Fruit fly (Drosophila melanogaster): ENCODE results near the gene Sod1.

Sod1 gene

dm6 chr3L:11097982-11098663 lies 15.4 kb downstream of the Sod1 start, which contains the start of the genes Irbp18 and APP-BP1:
Irbp18 (minus strand) TSS chr3L:11098186.
APP-BP1 (plus strand) TSS chr3L:11098412.
- TF ChIP-seq CG10209 (GFP tag; optimal IDR thresholded peaks at IDR 0.05) (peak; percentile 96), CG10543 (GFP tag; optimal IDR thresholded peaks at IDR 0.05) (peak; percentile 93), Blimp-1 (GFP tag; optimal IDR thresholded peaks at IDR 0.05) (peak; percentile 90), CG17802 (tag; optimal IDR thresholded peaks at IDR 0.05) (peak; percentile 71), CG17568 (GFP tag; optimal IDR thresholded peaks at IDR 0.05) (peak; percentile 87), CG8944 (GFP tag; optimal IDR thresholded peaks at IDR 0.05) (peak; percentile 89), CG6765 (GFP tag; optimal IDR thresholded peaks at IDR 0.05) (peak; percentile 88), crp (GFP tag; optimal IDR thresholded peaks at IDR 0.05) (peak; percentile 92 to 95), CG10565 (GFP tag; optimal IDR thresholded peaks at IDR 0.05) (peak; percentile 89), Spps (tag; optimal IDR thresholded peaks at IDR 0.05) (peak; percentile 87), pho (GFP tag; optimal IDR thresholded peaks at IDR 0.05) (peak; percentile 96), CG32772 (GFP tag; IDR thresholded peaks at IDR 0.05) (peak; percentile 86), ftz-f1 (GFP tag; optimal IDR thresholded peaks at IDR 0.05) (peak; percentile 16), CG15601 (tag; optimal IDR thresholded peaks at IDR 0.05) (peak; percentile 76), wor (GFP tag; IDR thresholded peaks at IDR 0.05) (peak; percentile 73), Deaf1 (tag; optimal IDR thresholded peaks at IDR 0.05) (peak; percentile 74), fu2 (GFP tag; optimal IDR thresholded peaks at IDR 0.05) (peak; percentile 92), Rx (GFP tag; IDR thresholded peaks at IDR 0.05) (peak; percentile 83), dimm (GFP tag; IDR thresholded peaks at IDR 0.05) (peak; percentile 59; the same call in 1 of the 2 replicates), org-1 (GFP tag; optimal IDR thresholded peaks at IDR 0.05) (peak; percentile 91), HmgZ (tag; optimal IDR thresholded peaks at IDR 0.05) (peak; percentile 96), toy (GFP tag; IDR thresholded peaks at IDR 0.05) (peak; percentile 54; the same call in 1 of the 2 replicates), CG8765 (GFP tag; IDR thresholded peaks at IDR 0.05) (peak; percentile 67), CG4617 (GFP tag; optimal IDR thresholded peaks at IDR 0.05; ENCODE audit: borderline replicate concordance) (peak; percentile 93), CG11696 (GFP tag; IDR thresholded peaks at IDR 0.05) (peak; percentile 65), tio (GFP tag; optimal IDR thresholded peaks at IDR 0.05) (peak; percentile 98), pros (GFP tag; optimal IDR thresholded peaks at IDR 0.05) (no peak), CG16815 (GFP tag; optimal IDR thresholded peaks at IDR 0.05) (peak; percentile 93), nerfin-1 (tag; optimal IDR thresholded peaks at IDR 0.05) (peak; percentile 87), CG30403 (GFP tag; optimal IDR thresholded peaks at IDR 0.05) (peak; percentile 98), CHES-1-like (GFP tag; optimal IDR thresholded peaks at IDR 0.05) (peak; percentile 89), Dref (GFP tag; IDR thresholded peaks at IDR 0.05) (no peak), lbe (GFP tag; optimal IDR thresholded peaks at IDR 0.05) (peak; percentile 92), zfh2 (GFP tag; optimal IDR thresholded peaks at IDR 0.05) (peak; percentile 96), Sry-δ (GFP tag; optimal IDR thresholded peaks at IDR 0.05) (peak; percentile 60), TFAM (GFP tag; optimal IDR thresholded peaks at IDR 0.05) (peak; percentile 62), Bgb (GFP tag; IDR thresholded peaks at IDR 0.05; ENCODE audit: partially characterized antibody) (0 out of 2 replicates have a peak, but pooled peaks have one; percentile 11), BtbVII (GFP tag; optimal IDR thresholded peaks at IDR 0.05) (peak; percentile 91), pzg (GFP tag; optimal IDR thresholded peaks at IDR 0.05) (peak; percentile 53), HLH3B (GFP tag; IDR thresholded peaks at IDR 0.05) (peak; percentile 75), CG2889 (GFP tag; IDR thresholded peaks at IDR 0.05) (peak; percentile 91), CG7372 (GFP tag; IDR thresholded peaks at IDR 0.05) (peak; percentile 84), ash1 (GFP tag; optimal IDR thresholded peaks at IDR 0.05) (peak; percentile 11), pum (GFP tag; optimal IDR thresholded peaks at IDR 0.05) (peak; percentile 93), Doc2 (GFP tag; IDR thresholded peaks at IDR 0.05) (peak; percentile 36; the same call in 1 of the 2 replicates), Hmx (GFP tag; optimal IDR thresholded peaks at IDR 0.05) (peak; percentile 93), eyg (GFP tag; optimal IDR thresholded peaks at IDR 0.05) (peak; percentile 79), crol (GFP tag; IDR thresholded peaks at IDR 0.05) (peak; percentile 43; the same call in 1 of the 2 replicates), Optix (GFP tag; IDR thresholded peaks at IDR 0.05) (peak; percentile 85)

Data from whole organism, embryonic.